Fruit fly (Drosophila melanogaster) whole organism, prepupa: ENCODE measurements around the gene Hsc70-1.

Experiments
- Blimp-1 ChIP-seq: fragments of 200-800 bp; sonication (Bioruptor generic); optimal IDR thresholded peaks from 3 replicates; lab custom pipeline; 2017; ENCODE audit warnings: missing biosample characterization, missing genetic modification characterization, mild to moderate bottlenecking, moderate library complexity, missing genetic modification reagents
- CG10631 ChIP-seq: fragments of 200-800 bp; sonication (Bioruptor generic); optimal IDR thresholded peaks from 2 replicates; lab custom pipeline; 2016; ENCODE audit warnings: missing biosample characterization, missing genetic modification characterization
- CG11294 ChIP-seq: fragments of 200-800 bp; sonication (Bioruptor generic); IDR thresholded peaks from 2 replicates; pipeline ENCODE4 v1.3.6; 2022; ENCODE audit warnings: missing biosample characterization, missing genetic modification characterization
- CG11762 ChIP-seq: fragments of 200-800 bp; sonication (Bioruptor generic); optimal IDR thresholded peaks from 3 replicates; lab custom pipeline; 2016; ENCODE audit warnings: missing biosample characterization, missing genetic modification characterization; ENCODE audit not compliant: insufficient read depth
- CG15336 ChIP-seq: fragments of 200-800 bp; sonication (Bioruptor generic); IDR thresholded peaks from 2 replicates; pipeline ENCODE4 v1.3.6; 2022; ENCODE audit warnings: missing biosample characterization, missing genetic modification characterization
- CG1621 ChIP-seq: fragments of 200-800 bp; sonication (Bioruptor generic); optimal IDR thresholded peaks from 3 replicates; lab custom pipeline; 2018; ENCODE audit warnings: missing biosample characterization, mild to moderate bottlenecking, missing genetic modification characterization
- CG31627 ChIP-seq: fragments of 200-800 bp; sonication (Bioruptor generic); optimal IDR thresholded peaks from 3 replicates; lab custom pipeline; 2016; ENCODE audit warnings: missing biosample characterization, missing genetic modification characterization
- CG32006 ChIP-seq: fragments of 200-800 bp; sonication (Bioruptor generic); optimal IDR thresholded peaks from 3 replicates; lab custom pipeline; 2017; ENCODE audit warnings: missing biosample characterization, mild to moderate bottlenecking, missing genetic modification characterization
- CG3919 ChIP-seq: fragments of 200-800 bp; sonication (Bioruptor generic); optimal IDR thresholded peaks from 3 replicates; lab custom pipeline; 2016; ENCODE audit warnings: missing biosample characterization, missing genetic modification characterization
- CG6163 ChIP-seq: fragments of 200-800 bp; sonication (Bioruptor generic); IDR thresholded peaks from 3 replicates; pipeline ENCODE4 v1.3.6; 2022; ENCODE audit warnings: missing biosample characterization, missing genetic modification characterization
- CG6276 ChIP-seq: fragments of 200-800 bp; sonication (Bioruptor generic); optimal IDR thresholded peaks from 2 replicates; lab custom pipeline; 2017; ENCODE audit warnings: missing biosample characterization, mild to moderate bottlenecking, missing genetic modification characterization
- CG6792 ChIP-seq: fragments of 200-800 bp; sonication (Bioruptor generic); optimal IDR thresholded peaks from 3 replicates; lab custom pipeline; 2016; ENCODE audit warnings: missing biosample characterization, missing genetic modification characterization
- CG6854 ChIP-seq: fragments of 200-800 bp; sonication (Bioruptor generic); optimal IDR thresholded peaks from 2 replicates; lab custom pipeline; 2017; ENCODE audit warnings: missing biosample characterization, mild to moderate bottlenecking, missing genetic modification characterization
- CG7368 ChIP-seq: fragments of 200-800 bp; sonication (Bioruptor generic); optimal IDR thresholded peaks from 3 replicates; lab custom pipeline; 2016; ENCODE audit warnings: missing biosample characterization, missing genetic modification characterization
- CG8119 ChIP-seq: fragments of 200-800 bp; sonication (Bioruptor generic); IDR thresholded peaks from 3 replicates; pipeline ENCODE4 v1.3.6; 2022; ENCODE audit warnings: missing biosample characterization, missing genetic modification characterization
- CG8319 ChIP-seq: fragments of 200-800 bp; sonication (Bioruptor generic); optimal IDR thresholded peaks from 3 replicates; lab custom pipeline; 2016; ENCODE audit warnings: missing biosample characterization, missing genetic modification characterization
- CG8632 ChIP-seq: fragments of 200-800 bp; sonication (Bioruptor generic); optimal IDR thresholded peaks from 3 replicates; lab custom pipeline; 2016; ENCODE audit warnings: missing biosample characterization, missing genetic modification characterization
- CG9139 ChIP-seq: fragments of 200-800 bp; sonication (Bioruptor generic); optimal IDR thresholded peaks from 3 replicates; lab custom pipeline; 2017; ENCODE audit warnings: missing biosample characterization, mild to moderate bottlenecking, missing genetic modification characterization
- Eip75B ChIP-seq: fragments of 200-800 bp; sonication (Bioruptor generic); optimal IDR thresholded peaks from 3 replicates; lab custom pipeline; 2016; ENCODE audit warnings: missing biosample characterization, missing genetic modification characterization
- Eip78C ChIP-seq: fragments of 200-800 bp; sonication (Bioruptor generic); peaks from one replicate; lab custom pipeline; 2016; ENCODE audit warnings: missing biosample characterization, missing genetic modification characterization
- Eip93F ChIP-seq: fragments of 200-800 bp; sonication (Bioruptor generic); optimal IDR thresholded peaks from 2 replicates; lab custom pipeline; 2016; ENCODE audit warnings: missing biosample characterization, mild to moderate bottlenecking, missing genetic modification characterization
- Ets96B ChIP-seq: fragments of 200-800 bp; optimal IDR thresholded peaks from 2 replicates; lab custom pipeline; 2019; ENCODE audit warnings: missing biosample characterization, mild to moderate bottlenecking, missing genetic modification characterization, moderate library complexity
- Gug ChIP-seq: fragments of 200-800 bp; sonication (Bioruptor generic); IDR thresholded peaks from 2 replicates; pipeline ENCODE4 v1.3.6; 2022; ENCODE audit warnings: missing biosample characterization, missing genetic modification characterization
- Hr38 ChIP-seq: sonication (Bioruptor generic); optimal IDR thresholded peaks from 2 replicates; lab custom pipeline; 2016; ENCODE audit warnings: missing biosample characterization, missing genetic modification characterization
- Hr39 ChIP-seq: fragments of 200-800 bp; sonication (Bioruptor generic); optimal IDR thresholded peaks from 2 replicates; lab custom pipeline; 2016; ENCODE audit warnings: missing biosample characterization, missing genetic modification characterization
- Hr4 ChIP-seq: fragments of 200-800 bp; sonication (Bioruptor generic); optimal IDR thresholded peaks from 3 replicates; lab custom pipeline; 2016; ENCODE audit warnings: missing biosample characterization, missing genetic modification characterization
- Smox ChIP-seq: fragments of 200-800 bp; sonication (Bioruptor generic); optimal IDR thresholded peaks from 3 replicates; lab custom pipeline; 2016; ENCODE audit warnings: missing biosample characterization, missing genetic modification characterization
- Sox102F ChIP-seq: fragments of 200-800 bp; sonication (Bioruptor generic); optimal IDR thresholded peaks from 2 replicates; lab custom pipeline; 2016; ENCODE audit warnings: missing biosample characterization, mild to moderate bottlenecking, missing genetic modification characterization
- Sox15 ChIP-seq: fragments of 200-800 bp; sonication (Bioruptor generic); optimal IDR thresholded peaks from 3 replicates; lab custom pipeline; 2016; ENCODE audit warnings: missing biosample characterization, missing genetic modification characterization
- achi ChIP-seq: fragments of 200-800 bp; sonication (Bioruptor generic); optimal IDR thresholded peaks from 3 replicates; lab custom pipeline; 2016; ENCODE audit warnings: missing biosample characterization, missing genetic modification characterization
- cyc ChIP-seq: fragments of 200-800 bp; sonication (Bioruptor generic); optimal IDR thresholded peaks from 3 replicates; lab custom pipeline; 2016; ENCODE audit warnings: missing biosample characterization, missing genetic modification characterization
- dac ChIP-seq: fragments of 200-800 bp; sonication (Bioruptor generic); optimal IDR thresholded peaks from 2 replicates; lab custom pipeline; 2017; ENCODE audit warnings: missing biosample characterization, mild to moderate bottlenecking, missing genetic modification characterization
- dsx ChIP-seq: fragments of 200-800 bp; optimal IDR thresholded peaks from 3 replicates; lab custom pipeline; 2019; ENCODE audit warnings: missing biosample characterization, mild to moderate bottlenecking, missing genetic modification characterization, moderate library complexity; ENCODE audit not compliant: poor library complexity, severe bottlenecking
- eg ChIP-seq: fragments of 200-800 bp; sonication (Bioruptor generic); IDR thresholded peaks from 3 replicates; pipeline ENCODE4 v1.3.6; 2022; ENCODE audit warnings: missing biosample characterization, missing genetic modification characterization
- fd59A ChIP-seq: fragments of 200-800 bp; sonication (Bioruptor generic); optimal IDR thresholded peaks from 2 replicates; lab custom pipeline; 2017; ENCODE audit warnings: missing biosample characterization, mild to moderate bottlenecking, missing genetic modification characterization, missing genetic modification reagents
- fkh ChIP-seq: fragments of 200-800 bp; sonication (Bioruptor generic); optimal IDR thresholded peaks from 3 replicates; lab custom pipeline; 2017; ENCODE audit warnings: missing biosample characterization, mild to moderate bottlenecking, missing genetic modification characterization, moderate library complexity
- lz ChIP-seq: fragments of 200-800 bp; sonication (Bioruptor generic); optimal IDR thresholded peaks from 3 replicates; lab custom pipeline; 2016; ENCODE audit warnings: missing biosample characterization, missing genetic modification characterization
- net ChIP-seq: fragments of 200-800 bp; sonication (Bioruptor generic); optimal IDR thresholded peaks from 3 replicates; lab custom pipeline; 2016; ENCODE audit warnings: missing biosample characterization, missing genetic modification characterization
- salr ChIP-seq, 2 experiments: fragments of 200-800 bp; sonication (Bioruptor generic); optimal IDR thresholded peaks; 3 replicates each; lab custom pipeline; 2016 to 2018; ENCODE audit warnings: missing biosample characterization in 2 of 2, missing genetic modification characterization in 2 of 2, mild to moderate bottlenecking in 1 of 2
- svp ChIP-seq: fragments of 200-800 bp; sonication (Bioruptor generic); peaks from one replicate; lab custom pipeline; 2016; ENCODE audit warnings: missing biosample characterization, missing genetic modification characterization
- topi ChIP-seq: fragments of 200-800 bp; sonication (Bioruptor generic); optimal IDR thresholded peaks from 3 replicates; lab custom pipeline; 2016; ENCODE audit warnings: missing biosample characterization, missing genetic modification characterization
- vri ChIP-seq: fragments of 200-800 bp; sonication (Bioruptor generic); optimal IDR thresholded peaks from 3 replicates; lab custom pipeline; 2016; ENCODE audit warnings: missing biosample characterization, mild to moderate bottlenecking, missing genetic modification characterization

The Hsc70-1 gene

DNA sequence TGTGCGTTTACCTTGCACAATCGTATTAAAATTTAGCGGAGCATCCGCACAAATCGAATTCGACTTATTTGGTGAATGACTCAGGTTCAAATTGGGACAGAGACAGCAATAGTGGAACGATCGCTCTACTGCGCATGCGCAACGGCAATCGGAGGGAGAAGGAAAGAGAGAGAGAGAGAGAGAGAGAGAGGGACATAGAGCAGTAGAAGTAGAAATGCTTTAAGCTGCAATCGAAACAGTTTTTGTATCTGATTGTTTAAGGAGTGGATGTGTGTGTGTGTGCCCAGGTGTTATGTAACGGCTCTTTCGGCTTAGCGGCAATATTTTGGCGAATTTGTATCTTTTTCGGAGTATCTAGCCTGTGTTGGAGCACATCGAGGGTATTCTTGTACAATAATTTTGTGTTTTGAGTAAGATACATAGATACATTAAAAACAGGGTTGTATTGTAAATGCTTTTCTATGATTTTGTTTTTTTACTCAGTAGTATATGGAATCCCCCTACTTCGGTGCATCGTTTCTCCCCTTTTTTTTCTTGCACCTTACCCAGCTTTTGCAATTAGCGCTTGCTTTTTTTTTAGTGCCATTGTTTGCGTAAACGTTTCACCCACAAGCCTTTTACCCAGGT is 24.3 kb upstream of the Hsc70-1 start (continued):
- TF ChIP-seq topi: peak; percentile 2
- peak; percentile 28 for TF ChIP-seq fkh (GFP tag; lab: Kevin White, UChicago)
- no peak for TF ChIP-seq Blimp-1 (GFP tag; lab: Kevin White, UChicago)
- no peak for TF ChIP-seq CG10631 (GFP tag; lab: Kevin White, UChicago)
- no peak for TF ChIP-seq CG6854 (GFP tag; lab: Kevin White, UChicago)
- no peak for TF ChIP-seq Eip93F (GFP tag; lab: Kevin White, UChicago)
- no peak for TF ChIP-seq CG11294 (GFP tag; lab: Robert Waterston, UW)
- TF ChIP-seq Eip75B (GFP tag; lab: Kevin White, UChicago): peak; percentile 26
- TF ChIP-seq CG15336 (GFP tag; lab: Robert Waterston, UW): peak; percentile 87
- TF ChIP-seq CG6792 (GFP tag; lab: Kevin White, UChicago): peak; percentile 44
- no peak for TF ChIP-seq Hr38 (GFP tag; lab: Kevin White, UChicago)
- no peak for TF ChIP-seq fd59A
- peak; percentile 80 for TF ChIP-seq Eip78C (GFP tag; lab: Kevin White, UChicago)
- TF ChIP-seq CG3919 (GFP tag; lab: Kevin White, UChicago): peak; percentile 49
- no peak for TF ChIP-seq Gug (GFP tag; lab: Robert Waterston, UW)
- TF ChIP-seq net (GFP tag; lab: Kevin White, UChicago): peak; percentile 54
- TF ChIP-seq CG9139: no peak
- peak; percentile 73 for TF ChIP-seq CG6276
- no peak for TF ChIP-seq salr (GFP tag; optimal IDR thresholded peaks at IDR 0.05; lab: Kevin White, UChicago)
- peak; percentile 36 for TF ChIP-seq Smox (GFP tag; lab: Kevin White, UChicago)
- TF ChIP-seq dac (GFP tag; lab: Kevin White, UChicago): no peak
- TF ChIP-seq CG11762: no peak
- no peak for TF ChIP-seq svp (GFP tag; lab: Kevin White, UChicago)
- TF ChIP-seq lz (GFP tag; lab: Kevin White, UChicago): peak; percentile 42
- TF ChIP-seq dsx (GFP tag; lab: Kevin White, UChicago): no peak
- TF ChIP-seq Sox15 (GFP tag; lab: Kevin White, UChicago): no peak
- TF ChIP-seq CG8119 (GFP tag; lab: Robert Waterston, UW): peak; percentile 81
- TF ChIP-seq eg: no peak; the same call in none of the 3 replicates
- TF ChIP-seq Ets96B: no peak
- TF ChIP-seq CG8632 (GFP tag; lab: Kevin White, UChicago): peak; percentile 51
- TF ChIP-seq Sox102F: peak; percentile 31
- peak; percentile 29 for TF ChIP-seq Hr4 (GFP tag; lab: Kevin White, UChicago)
- peak; percentile 29 for TF ChIP-seq Hr39
- peak; percentile 38 for TF ChIP-seq CG31627 (GFP tag; lab: Kevin White, UChicago)

DNA sequence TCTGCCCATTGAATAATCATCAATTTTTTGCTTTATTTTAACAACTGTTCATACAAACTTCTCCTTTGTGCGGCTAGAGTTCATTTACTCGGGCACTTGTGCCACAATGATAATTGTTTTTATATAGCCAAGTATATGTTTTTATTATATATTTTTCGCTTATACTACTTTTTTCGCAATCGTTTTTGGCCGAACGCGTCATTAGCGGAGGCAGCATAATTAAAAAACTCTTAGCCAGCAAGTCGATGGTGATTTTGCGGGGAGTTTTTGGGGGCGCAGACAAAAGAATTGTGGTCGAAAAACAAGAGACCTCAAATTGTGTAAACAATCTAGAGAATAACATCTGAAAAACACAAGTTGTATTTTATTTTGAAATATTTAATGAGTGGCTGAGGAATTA is 22.3 kb upstream of the Hsc70-1 start:
- TF ChIP-seq CG6792 (GFP tag; lab: Kevin White, UChicago): no peak
- TF ChIP-seq Sox15 (GFP tag; lab: Kevin White, UChicago): no peak
- no peak for TF ChIP-seq CG10631 (GFP tag; lab: Kevin White, UChicago)
- TF ChIP-seq fkh (GFP tag; lab: Kevin White, UChicago): peak; percentile 7
- TF ChIP-seq CG1621 (tag; lab: Kevin White, UChicago): no peak
- TF ChIP-seq cyc (GFP tag; lab: Kevin White, UChicago): no peak
- no peak for TF ChIP-seq CG8319
- TF ChIP-seq CG32006 (GFP tag; lab: Kevin White, UChicago): no peak
- TF ChIP-seq CG6163 (GFP tag; lab: Robert Waterston, UW): no peak
- no peak for TF ChIP-seq achi (GFP tag; lab: Kevin White, UChicago)
- TF ChIP-seq vri (GFP tag; lab: Kevin White, UChicago): peak; percentile 59
- no peak for TF ChIP-seq CG7368 (GFP tag; lab: Kevin White, UChicago)
- TF ChIP-seq, all 60 proteins: peak for 2
